Worm (Caenorhabditis elegans): ENCODE measurements around the gene ipla-6.
"Not testable (repeated sequence)": the region's sequence is repeated elsewhere in the genome, so short reads cannot be mapped to it uniquely, and the experiment has no call there.

Gene ipla-6

DNA sequence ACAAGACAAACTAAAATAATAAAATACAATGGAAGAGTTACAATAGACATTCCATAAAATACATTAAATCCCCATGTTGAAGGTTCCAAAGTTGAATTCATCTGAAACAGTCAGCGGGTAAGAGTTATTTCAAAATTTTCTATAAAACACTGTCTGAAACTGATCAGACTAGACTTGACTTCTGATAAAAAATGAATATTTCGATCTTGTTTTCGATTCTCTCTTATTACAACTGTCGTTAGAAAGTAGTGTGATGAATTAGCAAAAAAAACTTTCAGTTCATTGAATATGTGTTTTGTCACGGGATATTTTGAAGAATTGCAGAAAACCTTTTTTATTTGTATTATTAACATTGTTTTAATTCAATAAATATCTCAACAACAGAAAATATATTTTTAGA, 35.7 kb upstream of the ipla-6 start, which contains the start of gene srv-26:
TSS of gene srv-26 (minus strand) at position 101 of the 400 bp plus-strand sequence.
- TF ChIP-seq skn-1 (tag; optimal IDR thresholded peaks at IDR 0.05) (no peak), nhr-6 (tag; optimal IDR thresholded peaks at IDR 0.05) (no peak), ZK546.5 (tag; optimal IDR thresholded peaks at IDR 0.05) (no peak), zag-1 (tag; optimal IDR thresholded peaks at IDR 0.05) (no peak), nhr-77 (tag; optimal IDR thresholded peaks at IDR 0.05) (no peak), nhr-25 (tag; optimal IDR thresholded peaks at IDR 0.05) (no peak), nhr-12 (tag; optimal IDR thresholded peaks at IDR 0.05) (no peak), blmp-1 (tag; optimal IDR thresholded peaks at IDR 0.05; ENCODE audit: insufficient read depth) (no peak), mbf-1 (tag; optimal IDR thresholded peaks at IDR 0.05) (no peak), nhr-129 (tag; optimal IDR thresholded peaks at IDR 0.05) (no peak), ama-1 (optimal IDR thresholded peaks at IDR 0.05) (no peak), fos-1 (tag; optimal IDR thresholded peaks at IDR 0.05) (no peak), sem-4 (tag; optimal IDR thresholded peaks at IDR 0.05) (no peak), elt-3 (tag; optimal IDR thresholded peaks at IDR 0.05) (no peak), unc-62 (GFP tag; optimal IDR thresholded peaks at IDR 0.05) (no peak), lin-39 (tag; optimal IDR thresholded peaks at IDR 0.05) (no peak)

DNA sequence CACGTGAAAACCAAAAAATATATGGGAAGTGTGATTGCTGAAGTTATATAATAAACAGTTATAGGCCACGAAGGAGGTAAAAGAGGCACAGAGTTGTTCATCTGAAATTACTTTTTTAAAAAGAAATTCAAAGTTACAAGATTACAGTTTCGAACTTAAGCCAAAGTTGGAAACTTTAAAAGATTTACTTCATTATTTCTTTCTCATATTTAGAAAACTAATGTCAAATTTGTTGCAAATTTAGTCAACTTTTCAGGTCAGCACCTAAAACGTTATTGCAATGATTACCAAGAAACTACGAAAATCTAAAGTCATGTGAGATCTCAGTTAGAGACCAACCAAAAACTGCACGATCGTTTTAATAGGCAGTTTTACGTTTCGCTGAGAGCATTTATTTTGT, 33.8 kb upstream of the ipla-6 start, which contains the start of gene srv-25:
TSS of gene srv-25 (minus strand) at position 101 of the 400 bp plus-strand sequence.
- no peak for TF ChIP-seq ztf-4 (tag; optimal IDR thresholded peaks at IDR 0.05)
- no peak for TF ChIP-seq nhr-23 (tag; optimal IDR thresholded peaks at IDR 0.05)
- TF ChIP-seq ceh-16 (tag; optimal IDR thresholded peaks at IDR 0.05): no peak
- TF ChIP-seq lsy-2 (tag; optimal IDR thresholded peaks at IDR 0.05): no peak
- TF ChIP-seq crh-2 (tag; optimal IDR thresholded peaks at IDR 0.05): no peak
- no peak for TF ChIP-seq F13H6.1 (tag; optimal IDR thresholded peaks at IDR 0.05)
- no peak for TF ChIP-seq nhr-10 (tag; optimal IDR thresholded peaks at IDR 0.05)
- no peak for TF ChIP-seq lin-13 (GFP tag; optimal IDR thresholded peaks at IDR 0.05)

DNA sequence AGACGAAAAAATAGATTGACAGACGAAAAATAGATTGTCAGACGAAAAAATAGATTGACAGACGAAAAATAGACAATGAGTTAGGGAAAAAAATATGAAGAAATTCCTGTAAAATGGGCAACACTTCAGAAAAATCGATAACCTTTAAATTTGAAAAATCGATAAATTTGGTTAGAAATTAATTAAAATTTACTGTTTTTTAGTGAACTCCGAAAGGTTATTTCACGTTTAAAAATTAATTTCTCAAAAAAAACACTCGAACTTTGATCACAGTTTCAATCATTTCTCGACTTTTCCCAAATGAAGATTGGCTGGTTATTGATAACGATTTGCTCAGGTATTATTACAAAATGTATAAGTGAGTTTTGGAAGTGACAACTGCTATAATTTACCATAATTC, 30.0 kb upstream of the ipla-6 start, which contains the start of gene csp-2:
TSS of gene csp-2 (plus strand) at position 301 of the 400 bp plus-strand sequence.
- TF ChIP-seq unc-62 (GFP tag; optimal IDR thresholded peaks at IDR 0.05) (no peak), C34F6.9 (tag; optimal IDR thresholded peaks at IDR 0.05) (no peak), sma-9 (GFP tag; optimal IDR thresholded peaks at IDR 0.05) (no peak), sma-9 (tag; optimal IDR thresholded peaks at IDR 0.05) (no peak), ama-1 (optimal IDR thresholded peaks at IDR 0.05) (no peak), ztf-1 (GFP tag; conservative IDR thresholded peaks at IDR 0.05) (no peak), R02D3.7 (tag; optimal IDR thresholded peaks at IDR 0.05) (no peak), fos-1 (tag; optimal IDR thresholded peaks at IDR 0.05) (no peak), nhr-6 (tag; optimal IDR thresholded peaks at IDR 0.05) (no peak), ceh-82 (tag; optimal IDR thresholded peaks at IDR 0.05) (no peak), zag-1 (tag; optimal IDR thresholded peaks at IDR 0.05) (no peak)

DNA sequence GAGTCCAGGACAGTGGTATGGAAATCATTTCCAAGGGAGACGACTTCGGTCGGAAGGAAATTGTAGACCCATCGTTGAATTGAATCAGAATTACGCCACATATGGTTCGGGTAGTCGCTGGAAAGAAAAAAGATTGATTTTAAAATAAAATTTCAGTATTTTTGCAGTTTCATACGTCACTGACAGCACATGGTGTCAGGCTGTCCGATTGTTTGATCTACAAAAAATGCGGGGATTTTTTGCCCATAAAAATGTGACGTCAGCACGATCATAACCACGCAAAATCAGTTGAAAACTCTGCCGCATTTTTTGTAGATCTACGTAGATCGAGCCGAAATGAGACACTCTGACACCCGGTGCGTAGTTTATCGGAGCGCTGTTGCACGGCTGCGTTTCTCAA, 20.1 kb upstream of the ipla-6 start, which contains the start of gene Y73B6BL.12:
TSS of gene Y73B6BL.12 (minus strand) at position 101 of the 400 bp plus-strand sequence.
- TF ChIP-seq alr-1 (tag; optimal IDR thresholded peaks at IDR 0.05); blmp-1 (tag; optimal IDR thresholded peaks at IDR 0.05; ENCODE audit: insufficient read depth); nhr-21 (tag; optimal IDR thresholded peaks at IDR 0.05): not testable (repeated sequence)

DNA sequence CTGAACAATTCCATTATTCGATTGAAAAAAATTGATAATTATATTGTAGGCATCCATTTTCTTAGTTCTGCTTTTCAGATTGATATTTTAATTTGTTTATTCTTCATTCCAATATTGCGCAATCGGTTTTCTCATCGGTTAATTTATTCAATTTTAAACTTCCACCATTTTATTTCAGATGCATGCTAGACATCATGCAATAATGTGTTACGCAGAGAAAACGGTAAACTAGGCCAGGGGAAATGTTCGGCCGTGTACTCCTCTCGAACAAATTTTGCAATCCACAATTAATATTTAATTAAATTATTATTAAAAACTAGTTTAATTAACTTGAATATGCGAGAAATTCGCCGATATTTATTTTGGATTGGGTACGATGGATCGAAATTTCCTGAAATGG, 15.8 kb upstream of the ipla-6 start, which contains the start of gene Y73B6BL.29:
TSS of gene Y73B6BL.29 (plus strand) at position 263 of the 400 bp plus-strand sequence.
- TF ChIP-seq aly-2 (tag; optimal IDR thresholded peaks at IDR 0.05): no peak
- TF ChIP-seq skn-1 (tag; optimal IDR thresholded peaks at IDR 0.05): no peak
- TF ChIP-seq sem-4 (tag; optimal IDR thresholded peaks at IDR 0.05): peak; percentile 80
- TF ChIP-seq nhr-129 (tag; optimal IDR thresholded peaks at IDR 0.05): no peak
- no peak for TF ChIP-seq nhr-12 (tag; optimal IDR thresholded peaks at IDR 0.05)
- TF ChIP-seq dmd-4 (tag; optimal IDR thresholded peaks at IDR 0.05): peak; percentile 32
- peak; percentile 94 for TF ChIP-seq nhr-25 (tag; optimal IDR thresholded peaks at IDR 0.05)
- TF ChIP-seq ama-1 (optimal IDR thresholded peaks at IDR 0.05): peak; percentile 38
- TF ChIP-seq blmp-1 (tag; optimal IDR thresholded peaks at IDR 0.05; ENCODE audit: insufficient read depth): peak; percentile 44
- TF ChIP-seq sma-3 (GFP tag; optimal IDR thresholded peaks at IDR 0.05): peak; percentile 94
- peak; percentile 88 for TF ChIP-seq ztf-4 (tag; optimal IDR thresholded peaks at IDR 0.05)
- no peak for TF ChIP-seq unc-39 (tag; optimal IDR thresholded peaks at IDR 0.05)
- TF ChIP-seq lsy-2 (tag; optimal IDR thresholded peaks at IDR 0.05): peak; percentile 88 to 95
- no peak for TF ChIP-seq unc-62 (GFP tag; optimal IDR thresholded peaks at IDR 0.05)
- peak; percentile 42 for TF ChIP-seq nhr-77 (tag; optimal IDR thresholded peaks at IDR 0.05)
- TF ChIP-seq Y55F3AM.14 (GFP tag; optimal IDR thresholded peaks at IDR 0.05): peak; percentile 23
- peak; percentile 73 for TF ChIP-seq lin-11 (tag; optimal IDR thresholded peaks at IDR 0.05)
- peak; percentile 57 for TF ChIP-seq fos-1 (tag; optimal IDR thresholded peaks at IDR 0.05)
- no peak for TF ChIP-seq lin-39 (tag; optimal IDR thresholded peaks at IDR 0.05)
- TF ChIP-seq elt-3 (tag; optimal IDR thresholded peaks at IDR 0.05): no peak
- TF ChIP-seq egl-27 (tag; optimal IDR thresholded peaks at IDR 0.05): peak; percentile 84
- TF ChIP-seq alr-1 (tag; optimal IDR thresholded peaks at IDR 0.05): no peak
- peak; percentile 66 for TF ChIP-seq mab-5 (tag; optimal IDR thresholded peaks at IDR 0.05)
- TF ChIP-seq gmeb-1 (tag; optimal IDR thresholded peaks at IDR 0.05): peak; percentile 98
- peak; percentile 69 for TF ChIP-seq ceh-16 (tag; optimal IDR thresholded peaks at IDR 0.05)
- TF ChIP-seq nhr-237 (tag; optimal IDR thresholded peaks at IDR 0.05): no peak
- TF ChIP-seq nhr-21 (tag; optimal IDR thresholded peaks at IDR 0.05): peak; percentile 86
- TF ChIP-seq ZK546.5 (tag; optimal IDR thresholded peaks at IDR 0.05): peak; percentile 89
- TF ChIP-seq unc-55 (GFP tag; optimal IDR thresholded peaks at IDR 0.05): peak; percentile 98
- TF ChIP-seq ztf-11 (tag; optimal IDR thresholded peaks at IDR 0.05): no peak
- peak; percentile 71 for TF ChIP-seq R02D3.7 (tag; optimal IDR thresholded peaks at IDR 0.05)

Data from whole organism, L2 larva.